Fruit fly (Drosophila melanogaster): Measurements from ENCODE around the gene MICAL-like.

DNA sequence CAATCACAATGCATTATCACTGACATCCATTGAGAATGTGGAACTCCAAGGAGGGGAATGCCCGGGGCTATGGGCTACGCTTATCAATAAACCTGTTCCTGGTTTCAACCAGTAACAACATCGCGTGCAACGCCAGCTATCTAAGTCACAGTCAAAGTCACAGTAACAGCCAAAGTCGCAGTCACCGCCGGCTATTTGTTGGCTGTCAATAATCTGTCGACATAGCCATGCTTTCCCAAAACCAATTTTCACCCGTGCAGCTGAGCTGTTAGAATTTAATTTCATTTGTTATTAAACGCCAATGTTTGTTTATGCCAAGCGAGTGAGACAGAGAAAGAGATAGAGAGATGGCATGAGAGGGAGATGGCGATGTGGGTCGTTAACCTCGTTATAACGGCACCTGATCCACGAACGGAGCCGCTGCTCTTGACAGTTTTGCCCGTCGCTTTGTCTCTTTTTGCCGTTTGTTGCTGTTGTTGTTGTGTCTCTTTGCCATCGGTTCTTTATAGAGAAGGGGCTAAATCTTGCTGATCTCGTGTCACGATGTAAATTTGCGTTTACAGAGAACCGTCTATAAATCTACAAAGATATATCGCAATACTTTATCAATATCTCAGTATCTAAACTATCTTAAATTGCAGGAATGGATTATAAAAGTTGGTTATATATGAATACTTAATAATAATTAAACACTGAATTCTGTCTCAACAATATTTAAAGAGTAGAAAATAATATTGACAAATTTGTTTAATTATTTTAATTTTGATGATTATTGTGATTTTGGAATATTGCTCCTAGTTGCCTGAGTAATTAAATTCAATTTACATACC is 17.2 kb upstream of the MICAL-like start:
- TF ChIP-seq CG8478 (optimal IDR thresholded peaks at IDR 0.05) (no peak), CTCF (optimal IDR thresholded peaks at IDR 0.05) (no peak)

Data from S2 (cell line).